Fruit fly (Drosophila melanogaster) whole organism, prepupa: ENCODE results near the gene Naa15-16.
A peak's percentile ranks its signal among the peaks of the same experiment; 100 is the strongest.

ENCODE experiments used
- CG10631 ChIP-seq: fragments of 200-800 bp; sonication (Bioruptor generic); optimal IDR thresholded peaks from 2 replicates; lab custom pipeline; 2016; ENCODE audit warnings: missing biosample characterization, missing genetic modification characterization
- CG10669 ChIP-seq: fragments of 200-800 bp; sonication (Bioruptor generic); optimal IDR thresholded peaks from 3 replicates; lab custom pipeline; 2018; ENCODE audit warnings: missing biosample characterization, mild to moderate bottlenecking, missing genetic modification characterization, moderate library complexity
- CG15336 ChIP-seq: fragments of 200-800 bp; sonication (Bioruptor generic); IDR thresholded peaks from 2 replicates; pipeline ENCODE4 v1.3.6; 2022; ENCODE audit warnings: missing biosample characterization, missing genetic modification characterization
- CG16779 ChIP-seq: fragments of 200-800 bp; sonication (Bioruptor generic); optimal IDR thresholded peaks from 3 replicates; lab custom pipeline; 2017; ENCODE audit warnings: missing biosample characterization, mild to moderate bottlenecking, missing genetic modification characterization
- CG3032 ChIP-seq: fragments of 200-800 bp; optimal IDR thresholded peaks from 2 replicates; lab custom pipeline; 2019; ENCODE audit warnings: missing biosample characterization, mild to moderate bottlenecking, missing genetic modification characterization, moderate library complexity
- CG31627 ChIP-seq: fragments of 200-800 bp; sonication (Bioruptor generic); optimal IDR thresholded peaks from 3 replicates; lab custom pipeline; 2016; ENCODE audit warnings: missing biosample characterization, missing genetic modification characterization
- CG4318 ChIP-seq: fragments of 200-800 bp; sonication (Bioruptor generic); optimal IDR thresholded peaks from 3 replicates; lab custom pipeline; 2017; ENCODE audit warnings: missing biosample characterization, mild to moderate bottlenecking, missing genetic modification characterization
- CG6163 ChIP-seq: fragments of 200-800 bp; sonication (Bioruptor generic); IDR thresholded peaks from 3 replicates; pipeline ENCODE4 v1.3.6; 2022; ENCODE audit warnings: missing biosample characterization, missing genetic modification characterization
- CG6792 ChIP-seq: fragments of 200-800 bp; sonication (Bioruptor generic); optimal IDR thresholded peaks from 3 replicates; lab custom pipeline; 2016; ENCODE audit warnings: missing biosample characterization, missing genetic modification characterization
- CG7368 ChIP-seq: fragments of 200-800 bp; sonication (Bioruptor generic); optimal IDR thresholded peaks from 3 replicates; lab custom pipeline; 2016; ENCODE audit warnings: missing biosample characterization, missing genetic modification characterization
- CG8119 ChIP-seq: fragments of 200-800 bp; sonication (Bioruptor generic); IDR thresholded peaks from 3 replicates; pipeline ENCODE4 v1.3.6; 2022; ENCODE audit warnings: missing biosample characterization, missing genetic modification characterization
- CG8319 ChIP-seq: fragments of 200-800 bp; sonication (Bioruptor generic); optimal IDR thresholded peaks from 3 replicates; lab custom pipeline; 2016; ENCODE audit warnings: missing biosample characterization, missing genetic modification characterization
- CG8632 ChIP-seq: fragments of 200-800 bp; sonication (Bioruptor generic); optimal IDR thresholded peaks from 3 replicates; lab custom pipeline; 2016; ENCODE audit warnings: missing biosample characterization, missing genetic modification characterization
- CG9139 ChIP-seq: fragments of 200-800 bp; sonication (Bioruptor generic); optimal IDR thresholded peaks from 3 replicates; lab custom pipeline; 2017; ENCODE audit warnings: missing biosample characterization, mild to moderate bottlenecking, missing genetic modification characterization
- Eip78C ChIP-seq: fragments of 200-800 bp; sonication (Bioruptor generic); peaks from one replicate; lab custom pipeline; 2016; ENCODE audit warnings: missing biosample characterization, missing genetic modification characterization
- Eip93F ChIP-seq: fragments of 200-800 bp; sonication (Bioruptor generic); optimal IDR thresholded peaks from 2 replicates; lab custom pipeline; 2016; ENCODE audit warnings: missing biosample characterization, mild to moderate bottlenecking, missing genetic modification characterization
- Ets21C ChIP-seq: fragments of 200-800 bp; sonication (Bioruptor generic); optimal IDR thresholded peaks from 3 replicates; lab custom pipeline; 2016; ENCODE audit warnings: missing biosample characterization, missing genetic modification characterization
- Gug ChIP-seq: fragments of 200-800 bp; sonication (Bioruptor generic); IDR thresholded peaks from 2 replicates; pipeline ENCODE4 v1.3.6; 2022; ENCODE audit warnings: missing biosample characterization, missing genetic modification characterization
- Hr38 ChIP-seq: sonication (Bioruptor generic); optimal IDR thresholded peaks from 2 replicates; lab custom pipeline; 2016; ENCODE audit warnings: missing biosample characterization, missing genetic modification characterization
- Hr39 ChIP-seq: fragments of 200-800 bp; sonication (Bioruptor generic); optimal IDR thresholded peaks from 2 replicates; lab custom pipeline; 2016; ENCODE audit warnings: missing biosample characterization, missing genetic modification characterization
- Hr4 ChIP-seq: fragments of 200-800 bp; sonication (Bioruptor generic); optimal IDR thresholded peaks from 3 replicates; lab custom pipeline; 2016; ENCODE audit warnings: missing biosample characterization, missing genetic modification characterization
- Met ChIP-seq: fragments of 200-800 bp; sonication (Bioruptor generic); optimal IDR thresholded peaks from 3 replicates; lab custom pipeline; 2016; ENCODE audit warnings: missing biosample characterization, missing genetic modification characterization
- Smox ChIP-seq: fragments of 200-800 bp; sonication (Bioruptor generic); optimal IDR thresholded peaks from 3 replicates; lab custom pipeline; 2016; ENCODE audit warnings: missing biosample characterization, missing genetic modification characterization
- Sox14 ChIP-seq: fragments of 200-800 bp; sonication (Bioruptor generic); optimal IDR thresholded peaks from 3 replicates; lab custom pipeline; 2016; ENCODE audit warnings: missing biosample characterization, missing genetic modification characterization
- Sox15 ChIP-seq: fragments of 200-800 bp; sonication (Bioruptor generic); optimal IDR thresholded peaks from 3 replicates; lab custom pipeline; 2016; ENCODE audit warnings: missing biosample characterization, missing genetic modification characterization
- cyc ChIP-seq: fragments of 200-800 bp; sonication (Bioruptor generic); optimal IDR thresholded peaks from 3 replicates; lab custom pipeline; 2016; ENCODE audit warnings: missing biosample characterization, missing genetic modification characterization
- dsx ChIP-seq: fragments of 200-800 bp; optimal IDR thresholded peaks from 3 replicates; lab custom pipeline; 2019; ENCODE audit warnings: missing biosample characterization, mild to moderate bottlenecking, missing genetic modification characterization, moderate library complexity; ENCODE audit not compliant: poor library complexity, severe bottlenecking
- esn ChIP-seq: fragments of 200-800 bp; sonication (Bioruptor generic); optimal IDR thresholded peaks from 2 replicates; lab custom pipeline; 2016; ENCODE audit warnings: missing biosample characterization, mild to moderate bottlenecking, missing genetic modification characterization, moderate library complexity
- fd85E ChIP-seq: fragments of 200-800 bp; sonication (Bioruptor generic); optimal IDR thresholded peaks from 3 replicates; lab custom pipeline; 2016; ENCODE audit warnings: missing biosample characterization, missing genetic modification characterization
- fkh ChIP-seq: fragments of 200-800 bp; sonication (Bioruptor generic); optimal IDR thresholded peaks from 3 replicates; lab custom pipeline; 2017; ENCODE audit warnings: missing biosample characterization, mild to moderate bottlenecking, missing genetic modification characterization, moderate library complexity
- lz ChIP-seq: fragments of 200-800 bp; sonication (Bioruptor generic); optimal IDR thresholded peaks from 3 replicates; lab custom pipeline; 2016; ENCODE audit warnings: missing biosample characterization, missing genetic modification characterization
- net ChIP-seq: fragments of 200-800 bp; sonication (Bioruptor generic); optimal IDR thresholded peaks from 3 replicates; lab custom pipeline; 2016; ENCODE audit warnings: missing biosample characterization, missing genetic modification characterization
- salr ChIP-seq, 2 experiments: fragments of 200-800 bp; sonication (Bioruptor generic); optimal IDR thresholded peaks; 3 replicates each; lab custom pipeline; 2016 to 2018; ENCODE audit warnings: missing biosample characterization in 2 of 2, missing genetic modification characterization in 2 of 2, mild to moderate bottlenecking in 1 of 2
- spab ChIP-seq: fragments of 200-800 bp; sonication (Bioruptor generic); optimal IDR thresholded peaks from 2 replicates; lab custom pipeline; 2017; ENCODE audit warnings: missing biosample characterization, mild to moderate bottlenecking, missing genetic modification characterization, missing genetic modification reagents
- ss ChIP-seq, 2 experiments: fragments of 200-800 bp; sonication (Bioruptor generic); optimal IDR thresholded peaks; 2 replicates in 1 of 2; 3 replicates in 1 of 2; lab custom pipeline; 2017 to 2018; ENCODE audit warnings: mild to moderate bottlenecking in 2 of 2, missing biosample characterization in 2 of 2, missing genetic modification characterization in 2 of 2, moderate library complexity in 1 of 2
- svp ChIP-seq: fragments of 200-800 bp; sonication (Bioruptor generic); peaks from one replicate; lab custom pipeline; 2016; ENCODE audit warnings: missing biosample characterization, missing genetic modification characterization
- topi ChIP-seq: fragments of 200-800 bp; sonication (Bioruptor generic); optimal IDR thresholded peaks from 3 replicates; lab custom pipeline; 2016; ENCODE audit warnings: missing biosample characterization, missing genetic modification characterization
- vri ChIP-seq: fragments of 200-800 bp; sonication (Bioruptor generic); optimal IDR thresholded peaks from 3 replicates; lab custom pipeline; 2016; ENCODE audit warnings: missing biosample characterization, mild to moderate bottlenecking, missing genetic modification characterization

Gene Naa15-16

DNA sequence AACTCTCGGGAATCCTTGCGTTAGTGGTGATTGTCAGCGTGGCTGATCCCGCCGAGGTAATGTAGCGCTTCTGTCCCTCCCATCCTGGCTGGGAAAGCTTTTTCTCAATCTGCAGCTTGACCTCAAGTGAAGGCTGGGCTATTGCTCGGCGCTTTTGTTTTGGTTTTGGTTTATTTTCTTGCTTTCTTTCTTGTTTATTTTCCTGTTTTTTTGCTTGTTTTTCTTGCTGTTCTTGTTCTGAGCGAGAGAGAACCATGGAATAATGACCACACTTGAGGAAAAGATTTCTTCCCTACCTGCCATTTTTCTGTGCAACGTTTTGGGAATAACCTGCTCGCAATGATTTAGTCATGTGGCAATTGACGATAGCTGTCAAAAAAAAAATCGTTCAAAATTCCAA is 5.3 kb downstream of the Naa15-16 start (continued):
- TF ChIP-seq CG6163 (GFP tag; lab: Robert Waterston, UW) (peak; percentile 79; the same call in 2 of the 3 replicates), fkh (no peak), CG9139 (peak; percentile 87), svp (GFP tag; lab: Kevin White, UChicago) (no peak), dsx (GFP tag; lab: Kevin White, UChicago) (peak; percentile 66), CG8319 (GFP tag; lab: Kevin White, UChicago) (no peak), CG6792 (GFP tag; lab: Kevin White, UChicago) (no peak), Met (GFP tag; lab: Kevin White, UChicago) (no peak), CG3032 (peak; percentile 68), Hr4 (GFP tag; lab: Kevin White, UChicago) (no peak), Eip93F (GFP tag; lab: Kevin White, UChicago) (no peak), CG10631 (GFP tag; lab: Kevin White, UChicago) (no peak), lz (GFP tag; lab: Kevin White, UChicago) (no peak), Smox (GFP tag; lab: Kevin White, UChicago) (no peak), fd85E (GFP tag; lab: Kevin White, UChicago) (no peak), spab (GFP tag; lab: Kevin White, UChicago) (no peak), Ets21C (GFP tag; lab: Kevin White, UChicago) (no peak), CG15336 (GFP tag; lab: Robert Waterston, UW) (peak; percentile 37), CG8119 (GFP tag; lab: Robert Waterston, UW) (peak; percentile 56), CG10669 (GFP tag; lab: Kevin White, UChicago) (no peak), ss (GFP tag; optimal IDR thresholded peaks at IDR 0.05; lab: Kevin White, UChicago) (peak; percentile 86 to 91), CG16779 (peak; percentile 62), net (GFP tag; lab: Kevin White, UChicago) (no peak), Hr38 (GFP tag; lab: Kevin White, UChicago) (no peak)
- TF ChIP-seq, all 60 proteins: peak for 14

DNA sequence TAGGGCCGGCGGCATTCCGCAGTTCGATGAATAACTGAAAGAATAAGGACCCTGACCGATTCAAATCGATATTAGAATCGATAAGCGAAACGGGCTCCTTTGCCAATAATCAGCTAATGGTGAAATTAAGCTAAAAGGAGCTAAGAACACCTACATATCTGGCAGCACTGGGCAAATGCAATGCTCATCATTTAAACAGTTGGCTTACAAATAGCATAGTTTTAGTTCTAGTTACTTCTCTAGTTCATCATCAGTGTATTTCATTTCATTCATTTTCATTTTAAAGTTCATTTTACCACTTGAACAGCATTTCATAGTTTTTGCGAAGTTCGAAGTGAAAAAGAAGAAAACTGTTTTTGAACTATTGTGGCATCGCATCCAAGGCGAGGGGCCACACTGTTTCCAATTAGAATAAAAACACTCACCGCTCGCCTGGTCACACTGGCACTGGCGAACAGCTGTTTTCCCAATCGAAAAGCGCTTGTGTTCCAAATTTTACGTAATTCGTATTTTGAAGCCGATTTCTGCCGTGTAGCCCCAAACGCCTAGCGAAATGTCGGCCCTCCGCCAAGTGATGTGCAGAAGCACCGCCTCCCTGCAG is 12.3 kb downstream of the Naa15-16 start, which contains the start of the genes pcm and ND-18:
Gene pcm (minus strand): TSS at position 28 of the 601 bp plus-strand sequence.
Gene ND-18 (plus strand): TSS at position 438 of the 601 bp plus-strand sequence.
- TF ChIP-seq CG8632 (GFP tag; lab: Kevin White, UChicago) (no peak), CG6163 (GFP tag; lab: Robert Waterston, UW) (0 out of 3 replicates have a peak, but pooled peaks have one; percentile 17)

DNA sequence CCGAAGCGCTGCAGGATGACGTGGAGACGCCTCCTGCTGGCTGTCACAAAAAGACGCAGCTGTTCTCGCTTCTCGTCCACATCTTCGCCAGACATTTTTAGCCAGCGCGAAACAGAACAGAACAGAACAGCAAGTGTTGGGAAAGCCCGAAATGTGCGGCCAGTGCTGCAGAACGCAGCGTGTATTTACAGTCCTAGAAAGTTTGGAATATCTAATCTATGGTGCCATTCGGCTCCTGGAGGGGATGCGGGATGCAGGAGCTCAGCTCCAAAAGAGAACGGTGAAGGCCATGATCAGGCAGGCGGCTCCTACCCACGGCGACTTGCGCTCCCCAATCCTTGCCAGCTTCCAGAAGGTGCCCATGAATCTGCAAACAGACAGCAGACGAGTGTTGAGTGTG is 14.5 kb downstream of the Naa15-16 start, which contains the start of gene CG12204:
Gene CG12204 (minus strand): TSS at position 117 of the 400 bp plus-strand sequence.
- TF ChIP-seq vri (GFP tag; lab: Kevin White, UChicago): no peak
- TF ChIP-seq CG10631 (GFP tag; lab: Kevin White, UChicago): no peak
- no peak for TF ChIP-seq CG4318 (GFP tag; lab: Kevin White, UChicago)
- TF ChIP-seq esn (GFP tag; lab: Kevin White, UChicago): peak; percentile 51
- TF ChIP-seq CG31627 (GFP tag; lab: Kevin White, UChicago): peak; percentile 3
- TF ChIP-seq CG16779: no peak
- no peak for TF ChIP-seq spab (GFP tag; lab: Kevin White, UChicago)
- no peak for TF ChIP-seq fkh
- TF ChIP-seq topi (GFP tag; lab: Kevin White, UChicago): peak; percentile 35
- no peak for TF ChIP-seq Sox15
- no peak for TF ChIP-seq Hr38 (GFP tag; lab: Kevin White, UChicago)
- TF ChIP-seq ss (GFP tag; optimal IDR thresholded peaks at IDR 0.05; lab: Kevin White, UChicago): peak in 1 of 2 experiments; percentile 18
- TF ChIP-seq salr (GFP tag; optimal IDR thresholded peaks at IDR 0.05; lab: Kevin White, UChicago): no peak
- no peak for TF ChIP-seq CG7368 (GFP tag; lab: Kevin White, UChicago)
- TF ChIP-seq Sox14 (GFP tag; lab: Kevin White, UChicago): no peak
- TF ChIP-seq Eip78C (GFP tag; lab: Kevin White, UChicago): peak; percentile 65
- TF ChIP-seq lz (GFP tag; lab: Kevin White, UChicago): peak; percentile 31
- TF ChIP-seq Gug (GFP tag; lab: Robert Waterston, UW): no peak
- TF ChIP-seq dsx (GFP tag; lab: Kevin White, UChicago): no peak
- TF ChIP-seq cyc: peak; percentile 35
- no peak for TF ChIP-seq Ets21C (GFP tag; lab: Kevin White, UChicago)
- TF ChIP-seq Hr39 (GFP tag; lab: Kevin White, UChicago): no peak
